Fruit fly (Drosophila melanogaster) whole organism, pupa: ENCODE results near the gene CG14301.

Source experiments
- CG10348 ChIP-seq: fragments of 200-800 bp; sonication (Bioruptor generic); IDR thresholded peaks from 2 replicates; pipeline ENCODE4 v1.3.6; 2022; ENCODE audit warnings: missing biosample characterization, missing genetic modification characterization
- CG12605 ChIP-seq: fragments of 200-800 bp; sonication (Bioruptor generic); IDR thresholded peaks from 2 replicates; pipeline ENCODE4 v1.3.6; 2022; ENCODE audit warnings: missing biosample characterization, missing genetic modification characterization
- CG13204 ChIP-seq: fragments of 200-800 bp; sonication (Bioruptor generic); optimal IDR thresholded peaks from 2 replicates; lab custom pipeline; 2018; ENCODE audit warnings: missing biosample characterization, mild to moderate bottlenecking, missing genetic modification characterization, moderate library complexity
- CG14655 ChIP-seq: fragments of 200-800 bp; sonication (Bioruptor generic); optimal IDR thresholded peaks from 3 replicates; lab custom pipeline; 2017; ENCODE audit warnings: mild to moderate bottlenecking, missing biosample characterization, missing genetic modification reagents, missing genetic modification characterization
- CG15710 ChIP-seq: fragments of 200-800 bp; sonication (Bioruptor generic); optimal IDR thresholded peaks from 2 replicates; lab custom pipeline; 2018; ENCODE audit warnings: missing biosample characterization, mild to moderate bottlenecking, missing genetic modification characterization, moderate library complexity
- CG17806 ChIP-seq: fragments of 200-800 bp; sonication (Bioruptor generic); optimal IDR thresholded peaks from 2 replicates; lab custom pipeline; 2018; ENCODE audit warnings: missing biosample characterization, mild to moderate bottlenecking, missing genetic modification characterization, moderate library complexity
- CG32121 ChIP-seq: fragments of 200-800 bp; sonication (Bioruptor generic); IDR thresholded peaks from 2 replicates; pipeline ENCODE4 v1.3.6; 2022; ENCODE audit warnings: missing biosample characterization, missing genetic modification characterization
- CG34367 ChIP-seq: fragments of 200-800 bp; sonication (Bioruptor generic); optimal IDR thresholded peaks from 2 replicates; lab custom pipeline; 2018; ENCODE audit warnings: missing biosample characterization, mild to moderate bottlenecking, missing genetic modification characterization
- CG4496 ChIP-seq: fragments of 200-800 bp; sonication (Bioruptor generic); IDR thresholded peaks from 3 replicates; pipeline ENCODE4 v1.3.6; 2022; ENCODE audit warnings: missing biosample characterization, missing genetic modification characterization
- CG8159 ChIP-seq: fragments of 200-800 bp; sonication (Bioruptor generic); optimal IDR thresholded peaks from 3 replicates; lab custom pipeline; 2018; ENCODE audit warnings: missing biosample characterization, mild to moderate bottlenecking, missing genetic modification characterization, moderate library complexity
- CG8301 ChIP-seq: fragments of 200-800 bp; sonication (Bioruptor generic); optimal IDR thresholded peaks from 2 replicates; lab custom pipeline; 2018; ENCODE audit warnings: missing biosample characterization, mild to moderate bottlenecking, missing genetic modification characterization
- CG9948 ChIP-seq: fragments of 200-800 bp; sonication (Bioruptor generic); optimal IDR thresholded peaks from 2 replicates; lab custom pipeline; 2018; ENCODE audit warnings: missing biosample characterization, mild to moderate bottlenecking, missing genetic modification characterization, moderate library complexity
- D1 ChIP-seq: fragments of 200-800 bp; sonication (Bioruptor generic); optimal IDR thresholded peaks from 2 replicates; lab custom pipeline; 2018; ENCODE audit warnings: missing biosample characterization, mild to moderate bottlenecking, missing genetic modification characterization, moderate library complexity
- EcR ChIP-seq: fragments of 200-800 bp; sonication (Bioruptor generic); optimal IDR thresholded peaks from 3 replicates; lab custom pipeline; 2019; ENCODE audit warnings: missing biosample characterization, missing genetic modification characterization, mild to moderate bottlenecking, moderate library complexity, missing genetic modification reagents
- Ets98B ChIP-seq: fragments of 200-800 bp; sonication (Bioruptor generic); IDR thresholded peaks from 2 replicates; pipeline ENCODE4 v1.3.6; 2022; ENCODE audit warnings: missing biosample characterization, missing genetic modification characterization
- Pif1A ChIP-seq: fragments of 200-800 bp; sonication (Bioruptor generic); optimal IDR thresholded peaks from 3 replicates; lab custom pipeline; 2016; ENCODE audit warnings: missing biosample characterization, missing genetic modification characterization
- Pif1B ChIP-seq: fragments of 200-800 bp; sonication (Bioruptor generic); optimal IDR thresholded peaks from 3 replicates; lab custom pipeline; 2016; ENCODE audit warnings: missing biosample characterization, missing genetic modification characterization
- Snoo ChIP-seq: fragments of 200-800 bp; sonication (Bioruptor generic); optimal IDR thresholded peaks from 3 replicates; lab custom pipeline; 2017; ENCODE audit warnings: missing biosample characterization, mild to moderate bottlenecking, missing genetic modification characterization, inconsistent platforms
- fd96Ca ChIP-seq: fragments of 200-800 bp; sonication (Bioruptor generic); IDR thresholded peaks from 3 replicates; pipeline ENCODE4 v1.3.6; 2022; ENCODE audit warnings: missing biosample characterization, missing genetic modification characterization
- gl ChIP-seq: fragments of 200-800 bp; sonication (Bioruptor generic); optimal IDR thresholded peaks from 2 replicates; lab custom pipeline; 2018; ENCODE audit warnings: missing biosample characterization, mild to moderate bottlenecking, missing genetic modification characterization
- rn ChIP-seq: fragments of 200-800 bp; sonication (Bioruptor generic); IDR thresholded peaks from 2 replicates; pipeline ENCODE4 v1.3.6; 2022; ENCODE audit warnings: missing biosample characterization, missing genetic modification characterization

CG14301 gene

DNA sequence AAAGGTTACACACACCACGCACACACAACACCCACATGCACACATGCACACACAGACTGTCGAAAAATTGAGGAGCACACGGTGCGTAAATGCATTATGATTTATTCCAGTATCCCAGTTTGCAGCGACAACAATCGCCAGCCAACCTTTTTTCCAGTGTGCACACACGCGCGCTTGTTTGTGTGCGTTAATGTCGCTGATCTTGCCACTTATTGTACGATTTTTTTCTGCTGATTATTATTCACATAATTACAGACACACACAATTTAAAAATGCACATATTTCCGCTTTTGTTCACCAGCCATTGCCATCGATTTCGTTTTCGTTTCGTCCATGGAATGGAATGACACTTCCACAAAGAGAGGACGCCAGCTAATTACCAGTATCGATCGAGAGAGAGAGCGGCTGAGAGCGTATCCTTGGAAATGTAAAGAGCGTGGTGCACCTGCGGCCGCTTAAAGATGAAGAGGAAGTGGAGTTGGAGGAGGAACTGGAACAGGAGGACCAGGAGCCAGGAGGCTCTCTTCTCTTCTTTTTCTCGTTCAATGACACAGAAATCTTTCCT, 17.2 kb upstream of the CG14301 start:
- TF ChIP-seq CG32121 (GFP tag; lab: Robert Waterston, UW) (no peak), CG10348 (GFP tag; lab: Robert Waterston, UW) (no peak), EcR (GFP tag; lab: Kevin White, UChicago) (peak; percentile 98)

DNA sequence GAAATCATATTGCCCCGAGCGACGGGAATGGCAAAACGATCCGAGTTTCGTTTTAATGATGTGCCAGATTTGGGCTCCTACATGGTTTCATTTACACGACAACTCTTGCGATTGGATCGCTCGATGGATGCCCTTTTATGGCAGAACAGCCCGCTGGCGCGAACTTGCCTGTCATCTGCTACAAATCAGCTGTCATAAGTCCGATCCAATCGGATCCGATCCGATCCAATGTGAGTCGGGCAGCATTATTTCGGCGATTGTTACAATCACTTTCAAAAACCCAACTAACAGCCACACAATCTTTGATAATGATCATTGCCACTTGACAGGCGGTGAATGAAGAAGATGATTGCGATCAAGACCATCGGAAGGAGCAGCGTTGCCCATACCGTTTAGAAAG, 2.4 kb upstream of the CG14301 start:
- TF ChIP-seq Ets98B (GFP tag; lab: Robert Waterston, UW), result no peak
- no peak for TF ChIP-seq CG12605
- TF ChIP-seq CG9948 (tag; lab: Kevin White, UChicago), result no peak
- no peak for TF ChIP-seq D1
- no peak for TF ChIP-seq Snoo (tag; lab: Kevin White, UChicago)
- TF ChIP-seq CG4496 (GFP tag; lab: Robert Waterston, UW), result no peak
- TF ChIP-seq CG32121 (GFP tag; lab: Robert Waterston, UW), result no peak
- no peak for TF ChIP-seq Pif1B
- no peak for TF ChIP-seq EcR (GFP tag; lab: Kevin White, UChicago)

DNA sequence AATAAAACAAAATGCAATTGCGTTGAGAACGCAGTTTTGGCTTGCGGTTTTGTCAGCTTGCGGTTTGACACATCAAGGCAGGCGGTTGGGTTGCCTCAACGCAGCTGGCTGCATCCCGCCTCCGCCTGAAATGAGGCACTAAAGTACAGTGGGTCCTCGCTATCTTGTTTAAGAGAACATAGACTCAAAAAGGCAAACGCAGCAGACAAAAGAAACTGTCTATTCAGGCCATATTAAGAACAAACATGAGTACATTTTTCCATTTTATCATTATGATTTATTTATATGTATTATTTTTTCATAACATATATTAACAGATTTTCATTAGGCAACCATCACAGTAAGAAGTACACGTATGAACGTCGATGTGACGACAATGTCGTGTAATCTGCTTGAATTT, 1.6 kb downstream of the CG14301 start:
- no peak for TF ChIP-seq EcR (GFP tag; lab: Kevin White, UChicago)
- TF ChIP-seq CG17806 (tag; lab: Kevin White, UChicago), result peak; percentile 9
- no peak for TF ChIP-seq Pif1B
- no peak for TF ChIP-seq CG9948 (tag; lab: Kevin White, UChicago)
- TF ChIP-seq CG10348 (GFP tag; lab: Robert Waterston, UW), result no peak
- peak; percentile 55; the same call in 1 of the 3 replicates for TF ChIP-seq CG4496 (GFP tag; lab: Robert Waterston, UW)
- no peak for TF ChIP-seq D1
- TF ChIP-seq CG8301, result no peak
- peak; percentile 64 for TF ChIP-seq Ets98B (GFP tag; lab: Robert Waterston, UW)
- no peak for TF ChIP-seq CG34367 (tag; lab: Kevin White, UChicago)
- TF ChIP-seq Pif1A (GFP tag; lab: Kevin White, UChicago), result peak; percentile 30
- TF ChIP-seq CG14655, result no peak
- TF ChIP-seq fd96Ca (GFP tag; lab: Robert Waterston, UW), result peak; percentile 42; the same call in 1 of the 3 replicates
- no peak for TF ChIP-seq CG15710 (tag; lab: Kevin White, UChicago)
- no peak for TF ChIP-seq rn (GFP tag; lab: Robert Waterston, UW)
- TF ChIP-seq Snoo (tag; lab: Kevin White, UChicago), result no peak
- peak; percentile 59 for TF ChIP-seq CG32121 (GFP tag; lab: Robert Waterston, UW)
- no peak for TF ChIP-seq CG13204
- no peak for TF ChIP-seq gl (tag; lab: Kevin White, UChicago)
- peak; percentile 30 for TF ChIP-seq CG8159 (tag; lab: Kevin White, UChicago)
- TF ChIP-seq CG12605, result peak; percentile 27; the same call in 1 of the 2 replicates

DNA sequence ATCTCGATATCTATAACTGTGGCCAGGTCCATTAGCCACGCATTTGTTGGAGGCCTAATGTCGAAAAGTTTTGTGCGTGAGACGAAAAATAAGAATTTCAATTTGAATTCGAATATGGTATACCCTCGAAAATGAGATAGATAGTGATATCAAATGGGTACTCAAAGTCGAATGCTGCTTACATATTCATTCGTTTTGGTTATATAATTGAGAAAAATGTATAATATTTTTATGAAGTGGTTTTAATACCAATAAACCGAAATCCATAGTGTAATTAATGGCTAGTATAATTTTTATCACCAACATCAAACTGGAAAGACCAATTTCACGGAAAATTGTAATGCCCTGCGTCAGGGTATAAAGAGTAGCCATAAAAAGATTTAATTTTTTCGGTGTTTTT, 8.2 kb downstream of the CG14301 start:
- TF ChIP-seq CG10348 (GFP tag; lab: Robert Waterston, UW) (no peak), CG32121 (GFP tag; lab: Robert Waterston, UW) (0 out of 2 replicates have a peak, but pooled peaks have one; percentile 22), CG8301 (peak; percentile 11), CG14655 (peak; percentile 9)

DNA sequence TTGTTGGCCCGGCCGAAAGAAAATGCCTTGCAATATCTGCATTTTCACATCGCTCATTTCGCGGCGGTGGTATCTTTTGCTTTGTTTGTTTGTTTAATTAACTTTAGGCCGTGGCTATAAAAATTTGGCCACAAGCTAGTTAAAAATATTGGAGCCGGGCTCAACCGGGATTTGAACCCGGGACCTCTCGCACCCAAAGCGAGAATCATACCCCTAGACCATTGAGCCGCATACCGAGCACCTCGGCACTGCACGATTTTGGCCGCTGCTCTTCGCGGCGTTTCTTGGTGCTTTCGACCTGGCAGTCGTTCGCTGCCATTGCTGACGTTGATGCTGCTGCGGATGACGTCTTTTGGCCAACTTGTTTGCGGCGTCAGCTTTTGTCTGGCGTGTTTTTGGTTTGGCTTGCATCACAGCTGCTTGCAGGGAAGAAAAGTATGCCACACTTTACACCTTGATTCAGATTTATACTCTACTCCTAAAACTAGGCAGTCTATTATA, 12.9 kb downstream of the CG14301 start:
- TF ChIP-seq rn (GFP tag; lab: Robert Waterston, UW) (no peak), fd96Ca (GFP tag; lab: Robert Waterston, UW) (peak; percentile 56; the same call in 1 of the 3 replicates), Ets98B (GFP tag; lab: Robert Waterston, UW) (peak; percentile 5; the same call in 1 of the 2 replicates), CG13204 (no peak), CG32121 (GFP tag; lab: Robert Waterston, UW) (0 out of 2 replicates have a peak, but pooled peaks have one; percentile 32), CG8301 (no peak), CG14655 (no peak), CG4496 (GFP tag; lab: Robert Waterston, UW) (peak; percentile 70; the same call in 2 of the 3 replicates), EcR (GFP tag; lab: Kevin White, UChicago) (peak; percentile 52)

DNA sequence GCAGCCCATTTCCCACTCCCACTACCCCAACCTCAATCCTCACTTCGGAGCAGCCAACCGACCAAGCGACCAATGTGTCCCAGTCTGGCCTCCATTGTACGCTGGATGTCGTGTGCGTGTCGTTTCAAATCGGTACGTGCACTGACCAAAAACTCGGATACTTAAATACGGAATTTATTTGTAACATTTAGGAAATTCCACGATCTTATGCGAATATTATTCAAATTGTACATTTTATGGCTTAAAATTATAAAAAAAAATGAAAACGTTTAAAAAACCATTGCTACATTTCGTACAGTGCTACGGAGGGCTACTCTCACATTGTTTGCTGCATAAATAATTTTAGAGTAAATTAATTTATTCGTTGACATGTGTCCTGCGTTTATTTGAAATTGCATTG, 16.7 kb downstream of the CG14301 start:
- TF ChIP-seq CG34367 (tag; lab: Kevin White, UChicago) (no peak), EcR (GFP tag; lab: Kevin White, UChicago) (no peak), CG8159 (tag; lab: Kevin White, UChicago) (no peak), fd96Ca (GFP tag; lab: Robert Waterston, UW) (peak; percentile 66; the same call in 2 of the 3 replicates), Snoo (tag; lab: Kevin White, UChicago) (no peak), CG10348 (GFP tag; lab: Robert Waterston, UW) (no peak), Pif1A (GFP tag; lab: Kevin White, UChicago) (peak; percentile 70), CG17806 (tag; lab: Kevin White, UChicago) (peak; percentile 13), CG4496 (GFP tag; lab: Robert Waterston, UW) (peak; percentile 73), CG9948 (tag; lab: Kevin White, UChicago) (peak; percentile 19), CG8301 (peak; percentile 53), Pif1B (peak; percentile 5), CG13204 (no peak), D1 (no peak), gl (tag; lab: Kevin White, UChicago) (no peak), rn (GFP tag; lab: Robert Waterston, UW) (no peak), CG15710 (tag; lab: Kevin White, UChicago) (no peak), CG14655 (peak; percentile 60), Ets98B (GFP tag; lab: Robert Waterston, UW) (peak; percentile 70), CG32121 (GFP tag; lab: Robert Waterston, UW) (peak; percentile 70; the same call in 1 of the 2 replicates), CG12605 (peak; percentile 59; the same call in 1 of the 2 replicates)
- TF ChIP-seq, all 21 proteins: peak for 11
